Fruit fly (Drosophila melanogaster): ENCODE measurements around the gene ChLD3.

ChLD3 gene

DNA sequence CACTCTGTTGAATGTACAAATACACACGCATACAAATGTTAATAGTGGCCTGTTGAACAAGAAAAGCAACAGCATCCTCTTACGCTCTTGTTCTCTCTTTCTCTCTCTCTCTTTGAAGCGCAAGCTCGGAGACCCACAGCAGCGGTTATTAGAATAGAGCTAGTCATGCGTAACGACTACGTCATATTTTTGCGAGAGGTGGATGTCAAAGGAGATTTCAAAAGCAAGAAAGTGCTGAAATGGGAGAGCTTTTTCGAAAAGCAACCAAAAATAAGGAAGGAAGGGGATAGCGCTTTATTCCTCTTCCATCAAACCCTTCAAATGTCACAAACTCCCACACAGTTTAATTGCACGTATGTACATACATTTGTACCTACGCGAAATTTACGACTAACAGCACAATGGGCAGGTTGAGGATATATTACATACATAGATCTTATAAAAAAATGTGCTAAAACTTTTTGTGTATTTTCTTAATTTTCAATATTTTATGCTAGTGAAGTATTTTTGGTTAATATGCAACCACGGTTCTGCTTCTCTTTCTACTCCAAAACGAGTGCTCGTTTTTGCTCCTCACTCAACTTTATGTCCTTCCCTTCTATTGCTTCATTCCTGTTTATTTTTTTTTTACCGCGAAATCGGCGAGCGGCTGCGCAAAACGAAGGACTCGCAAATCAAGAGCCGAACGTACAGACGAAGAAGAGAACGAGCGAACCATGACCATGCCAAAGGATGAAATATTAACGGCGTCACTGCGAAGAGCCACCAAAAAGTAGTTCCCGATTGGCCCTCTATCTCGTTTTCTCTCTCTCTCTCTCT lies 48.6 kb upstream of the ChLD3 start (continued):
- TF ChIP-seq CG10147 (GFP tag; optimal IDR thresholded peaks at IDR 0.05) (peak; percentile 35), Hsf (GFP tag; optimal IDR thresholded peaks at IDR 0.05) (peak; percentile 28), Ssrp (tag; optimal IDR thresholded peaks at IDR 0.05) (peak; percentile 27), CG17385 (GFP tag; optimal IDR thresholded peaks at IDR 0.05) (peak; percentile 34), tx (GFP tag; optimal IDR thresholded peaks at IDR 0.05) (peak; percentile 25), maf-S (GFP tag; optimal IDR thresholded peaks at IDR 0.05) (peak; percentile 9), CG13624 (GFP tag; optimal IDR thresholded peaks at IDR 0.05) (peak; percentile 52), bsh (GFP tag; optimal IDR thresholded peaks at IDR 0.05) (peak; percentile 22 to 51), lilli (GFP tag; optimal IDR thresholded peaks at IDR 0.05) (peak; percentile 53), unpg (GFP tag; optimal IDR thresholded peaks at IDR 0.05) (peak; percentile 8), jumu (GFP tag; optimal IDR thresholded peaks at IDR 0.05) (no peak), CHES-1-like (GFP tag; optimal IDR thresholded peaks at IDR 0.05) (peak; percentile 39), Trl (optimal IDR thresholded peaks at IDR 0.05) (peak; percentile 59 to 65), Trl (GFP tag; optimal IDR thresholded peaks at IDR 0.05) (peak; percentile 12), tio (GFP tag; optimal IDR thresholded peaks at IDR 0.05) (peak; percentile 16), CG8924 (tag; optimal IDR thresholded peaks at IDR 0.05) (peak; percentile 13), psq (GFP tag; optimal IDR thresholded peaks at IDR 0.05) (peak; percentile 86), sens (GFP tag) (peak; percentile 90)

DNA sequence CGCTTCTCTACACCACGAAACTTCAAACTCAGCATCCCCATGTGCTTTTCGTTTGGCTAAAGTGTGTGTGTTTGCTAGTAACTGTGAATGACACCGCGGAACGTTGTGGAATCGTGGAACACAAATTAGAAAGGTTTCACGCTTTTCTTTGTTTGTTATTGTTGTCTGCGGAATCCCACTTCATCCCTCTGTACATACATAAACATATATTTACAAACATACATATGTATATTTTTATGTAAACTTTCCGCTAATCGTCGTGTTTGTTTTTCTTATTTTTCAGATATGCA lies 48.1 kb upstream of the ChLD3 start:
- 0 out of 4 replicates have a peak, but pooled peaks have one; percentile 40 for TF ChIP-seq chinmo (GFP tag; IDR thresholded peaks at IDR 0.05; ENCODE audit: partially characterized antibody)
- peak in 1 of 2 experiments; percentile 59 for TF ChIP-seq Trl (optimal IDR thresholded peaks at IDR 0.05)
- TF ChIP-seq Trl (GFP tag; optimal IDR thresholded peaks at IDR 0.05), result no peak
- no peak for TF ChIP-seq run (tag; optimal IDR thresholded peaks at IDR 0.05)
- TF ChIP-seq D (optimal IDR thresholded peaks at IDR 0.05), result no peak
- no peak for TF ChIP-seq D (GFP tag; optimal IDR thresholded peaks at IDR 0.05)
- TF ChIP-seq cg (GFP tag; optimal IDR thresholded peaks at IDR 0.05), result peak; percentile 6
- TF ChIP-seq wek (GFP tag; optimal IDR thresholded peaks at IDR 0.05), result no peak
- TF ChIP-seq Deaf1 (tag; optimal IDR thresholded peaks at IDR 0.05), result peak; percentile 74
- TF ChIP-seq tin (GFP tag; optimal IDR thresholded peaks at IDR 0.05), result no peak
- no peak for TF ChIP-seq cas (GFP tag; IDR thresholded peaks at IDR 0.05)
- TF ChIP-seq gem (tag; optimal IDR thresholded peaks at IDR 0.05), result no peak
- TF ChIP-seq CG11456 (GFP tag; IDR thresholded peaks at IDR 0.05), result no peak
- no peak for TF ChIP-seq Lim3 (GFP tag; IDR thresholded peaks at IDR 0.05)
- peak; percentile 88 for TF ChIP-seq pfk (GFP tag; optimal IDR thresholded peaks at IDR 0.05)
- TF ChIP-seq sr (GFP tag; IDR thresholded peaks at IDR 0.05), result no peak
- TF ChIP-seq stwl (tag; optimal IDR thresholded peaks at IDR 0.05), result peak; percentile 23

DNA sequence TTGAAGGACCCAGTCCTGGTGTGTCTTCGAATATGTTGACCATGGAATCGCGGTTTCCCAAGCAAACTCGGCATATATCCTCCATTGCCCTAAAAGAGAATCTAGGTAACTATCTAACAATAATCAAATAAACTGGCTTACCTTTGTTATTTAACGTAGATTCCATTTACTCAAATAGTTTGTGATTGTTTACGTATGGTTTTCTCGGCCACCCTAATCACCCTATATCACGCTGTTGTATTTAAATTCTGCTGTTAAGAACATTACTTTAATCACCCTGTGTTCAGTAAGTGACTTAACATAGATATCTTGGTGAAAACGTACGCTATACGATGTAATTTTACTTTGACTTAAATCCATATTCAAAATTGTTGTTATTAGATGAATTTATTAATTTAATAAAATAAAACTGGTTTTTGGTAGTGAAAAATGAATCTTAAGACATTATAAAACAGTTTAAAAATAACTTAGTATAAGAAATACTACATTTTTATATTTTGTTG lies 35.6 kb upstream of the ChLD3 start:
- TF ChIP-seq Rx (GFP tag; IDR thresholded peaks at IDR 0.05) (no peak), CG1233 (GFP tag; optimal IDR thresholded peaks at IDR 0.05) (no peak), YL-1 (GFP tag; optimal IDR thresholded peaks at IDR 0.05) (peak; percentile 22), cwo (GFP tag; optimal IDR thresholded peaks at IDR 0.05) (no peak), CG6175 (GFP tag; IDR thresholded peaks at IDR 0.05) (no peak), BEAF-32 (GFP tag; optimal IDR thresholded peaks at IDR 0.05) (peak; percentile 2), CG9437 (GFP tag; optimal IDR thresholded peaks at IDR 0.05) (peak; percentile 76), Optix (GFP tag; IDR thresholded peaks at IDR 0.05) (no peak), wor (GFP tag; IDR thresholded peaks at IDR 0.05) (no peak), cg (GFP tag; optimal IDR thresholded peaks at IDR 0.05) (no peak), Abd-B (GFP tag; optimal IDR thresholded peaks at IDR 0.05) (no peak), Hr51 (GFP tag; optimal IDR thresholded peaks at IDR 0.05) (no peak), br (optimal IDR thresholded peaks at IDR 0.05) (no peak), pb (GFP tag; optimal IDR thresholded peaks at IDR 0.05) (no peak), Side (GFP tag; optimal IDR thresholded peaks at IDR 0.05) (no peak), CG1603 (tag; optimal IDR thresholded peaks at IDR 0.05) (peak; percentile 48), Nf-YB (GFP tag; optimal IDR thresholded peaks at IDR 0.05) (no peak), CG32772 (GFP tag; IDR thresholded peaks at IDR 0.05) (no peak)

Measured in whole organism, embryonic.